Worm (Caenorhabditis elegans) whole organism, L4 larva: ENCODE measurements around the gene F53C11.1.

Experiments
- F26F4.8 ChIP-seq: fragments of 200-800 bp; sonication (Bioruptor generic); conservative IDR thresholded peaks from 2 replicates; pipeline ENCODE4 v1.3.6; 2022; ENCODE audit warnings: missing genetic modification characterization, missing compliant biosample characterization
- F49E8.2 ChIP-seq: sonication (generic microtip); optimal IDR thresholded peaks from 2 replicates; lab custom pipeline; 2016; ENCODE audit warnings: missing compliant biosample characterization, mild to moderate bottlenecking, missing genetic modification characterization, borderline replicate concordance
- R02D3.7 ChIP-seq: fragments of 150-350 bp; sonication (generic microtip); optimal IDR thresholded peaks from 3 replicates; lab custom pipeline; 2014; ENCODE audit warnings: missing biosample characterization, missing genetic modification characterization
- T20F7.1 ChIP-seq: fragments of 200-800 bp; sonication (Bioruptor generic); optimal IDR thresholded peaks from 2 replicates; lab custom pipeline; 2018; ENCODE audit warnings: mild to moderate bottlenecking, missing genetic modification characterization, missing compliant biosample characterization
- Y75B8A.6 ChIP-seq: fragments of 200-800 bp; sonication (Bioruptor generic); IDR thresholded peaks from 2 replicates; pipeline ENCODE4 v1.3.6; 2022; ENCODE audit warnings: missing genetic modification reagents, missing genetic modification characterization, missing compliant biosample characterization
- ZK546.5 ChIP-seq, 2 experiments: sonication (generic microtip); optimal IDR thresholded peaks; 2 replicates each; lab custom pipeline; 2017; ENCODE audit warnings: missing biosample characterization in 2 of 2, missing genetic modification characterization in 2 of 2
- aly-2 ChIP-seq: sonication (generic microtip); optimal IDR thresholded peaks from 2 replicates; lab custom pipeline; 2018; ENCODE audit warnings: missing biosample characterization, missing genetic modification characterization
- ama-1 ChIP-seq: fragments of 150-350 bp; optimal IDR thresholded peaks from 2 replicates; lab custom pipeline; 2014; ENCODE audit warnings: inconsistent platforms, mixed read lengths
- arid-1 ChIP-seq: fragments of 200-800 bp; sonication (Bioruptor generic); conservative IDR thresholded peaks from 2 replicates; pipeline ENCODE4 v1.3.6; 2022; ENCODE audit warnings: missing genetic modification reagents, missing genetic modification characterization, missing compliant biosample characterization
- ceh-32 ChIP-seq: sonication (generic microtip); optimal IDR thresholded peaks from 2 replicates; lab custom pipeline; 2016; ENCODE audit warnings: mild to moderate bottlenecking, missing genetic modification characterization, missing compliant biosample characterization; ENCODE audit not compliant: poor library complexity
- daf-16 ChIP-seq, 3 experiments: sonication (generic microtip); optimal IDR thresholded peaks; 2 replicates each; lab custom pipeline; 2016 to 2017; ENCODE audit warnings: missing genetic modification characterization in 3 of 3, missing genetic modification reagents in 3 of 3, mild to moderate bottlenecking in 2 of 3, missing compliant biosample characterization in 2 of 3, missing biosample characterization in 1 of 3, moderate library complexity in 1 of 3
- dmd-6 ChIP-seq: fragments of 200-800 bp; sonication (Bioruptor generic); IDR thresholded peaks from 2 replicates; pipeline ENCODE4 v1.3.6; 2022; ENCODE audit warnings: missing genetic modification reagents, missing genetic modification characterization, missing compliant biosample characterization
- lim-7 ChIP-seq: fragments of 200-800 bp; sonication (Bioruptor generic); IDR thresholded peaks from 2 replicates; pipeline ENCODE4 v1.3.6; 2022; ENCODE audit warnings: missing genetic modification characterization, missing compliant biosample characterization
- lin-1 ChIP-seq: fragments of 200-800 bp; sonication (Bioruptor generic); IDR thresholded peaks from 2 replicates; pipeline ENCODE4 v1.3.6; 2022; ENCODE audit warnings: missing genetic modification reagents, missing genetic modification characterization, missing compliant biosample characterization
- lin-13 ChIP-seq: fragments of 150-350 bp; optimal IDR thresholded peaks from 2 replicates; lab custom pipeline; 2014; ENCODE audit warnings: missing biosample characterization, missing genetic modification reagents, missing genetic modification characterization
- lsy-2 ChIP-seq, 2 experiments: fragments of 150-350 bp in 1 of 2; sonication (generic microtip) in 1 of 2; optimal IDR thresholded peaks; 2 replicates each; lab custom pipeline; 2014 to 2017; ENCODE audit warnings: missing biosample characterization in 2 of 2, missing genetic modification characterization in 2 of 2
- madf-5 ChIP-seq, 2 experiments: fragments of 200-800 bp; sonication (Bioruptor generic); IDR thresholded peaks; 2 replicates each; pipeline ENCODE4 v1.3.6; 2022; ENCODE audit warnings: missing compliant biosample characterization in 2 of 2, missing genetic modification characterization in 2 of 2
- mxl-2 ChIP-seq: fragments of 200-800 bp; sonication (Bioruptor generic); conservative IDR thresholded peaks from 2 replicates; pipeline ENCODE4 v1.3.6; 2022; ENCODE audit warnings: missing genetic modification reagents, missing genetic modification characterization, missing compliant biosample characterization
- nhr-10 ChIP-seq: fragments of 150-350 bp; optimal IDR thresholded peaks from 2 replicates; lab custom pipeline; 2014; ENCODE audit warnings: missing biosample characterization, missing genetic modification characterization
- nhr-11 ChIP-seq: fragments of 150-350 bp; optimal IDR thresholded peaks from 2 replicates; lab custom pipeline; 2014; ENCODE audit warnings: missing biosample characterization, missing genetic modification characterization
- nhr-28 ChIP-seq: fragments of 150-350 bp; optimal IDR thresholded peaks from 2 replicates; lab custom pipeline; 2014; ENCODE audit warnings: missing biosample characterization, missing genetic modification characterization
- pha-4 ChIP-seq, 2 experiments: fragments of 150-350 bp in 1 of 2; fragments of 200-800 bp in 1 of 2; sonication (Bioruptor generic) in 1 of 2; IDR thresholded peaks in 1 of 2; optimal IDR thresholded peaks in 1 of 2; 2 replicates each; pipeline versions ENCODE4 v1.3.6 to Lab custom; 2014 to 2022; ENCODE audit warnings: missing genetic modification characterization in 2 of 2, missing genetic modification reagents in 2 of 2, missing biosample characterization in 1 of 2, missing compliant biosample characterization in 1 of 2
- pqm-1 ChIP-seq: sonication (generic microtip); optimal IDR thresholded peaks from 2 replicates; lab custom pipeline; 2017; ENCODE audit warnings: missing biosample characterization, missing genetic modification characterization
- sdz-12 ChIP-seq: fragments of 200-800 bp; sonication (Bioruptor generic); optimal IDR thresholded peaks from 2 replicates; lab custom pipeline; 2018; ENCODE audit warnings: mild to moderate bottlenecking, missing genetic modification characterization, missing compliant biosample characterization
- set-16 ChIP-seq: fragments of 200-800 bp; sonication (Bioruptor generic); IDR thresholded peaks from 2 replicates; pipeline ENCODE4 v1.3.6; 2022; ENCODE audit warnings: missing genetic modification reagents, missing genetic modification characterization, missing compliant biosample characterization
- tra-1 ChIP-seq: fragments of 200-800 bp; sonication (Bioruptor generic); IDR thresholded peaks from 2 replicates; pipeline ENCODE4 v1.3.6; 2022; ENCODE audit warnings: missing genetic modification reagents, missing genetic modification characterization, missing compliant biosample characterization
- unc-130 ChIP-seq: sonication (generic microtip); optimal IDR thresholded peaks from 2 replicates; lab custom pipeline; 2016; ENCODE audit warnings: missing genetic modification reagents, missing genetic modification characterization, missing compliant biosample characterization
- unc-62 ChIP-seq, 3 experiments: fragments of 150-350 bp in 1 of 3; sonication (generic microtip); optimal IDR thresholded peaks in 2 of 3; peaks in 1 of 3; 1 replicate in 1 of 3; 2 replicates in 2 of 3; lab custom pipeline; 2014 to 2017; ENCODE audit warnings: missing biosample characterization in 3 of 3, missing genetic modification characterization in 3 of 3, missing genetic modification reagents in 3 of 3, missing genotype in 1 of 3
- zfp-3 ChIP-seq: fragments of 200-800 bp; sonication (Bioruptor generic); conservative IDR thresholded peaks from 2 replicates; pipeline ENCODE4 v1.3.6; 2022; ENCODE audit warnings: missing genetic modification reagents, missing genetic modification characterization, missing compliant biosample characterization
- zip-2 ChIP-seq: fragments of 150-350 bp; optimal IDR thresholded peaks from 2 replicates; lab custom pipeline; 2014; ENCODE audit warnings: missing biosample characterization, missing genetic modification characterization

Gene F53C11.1

DNA sequence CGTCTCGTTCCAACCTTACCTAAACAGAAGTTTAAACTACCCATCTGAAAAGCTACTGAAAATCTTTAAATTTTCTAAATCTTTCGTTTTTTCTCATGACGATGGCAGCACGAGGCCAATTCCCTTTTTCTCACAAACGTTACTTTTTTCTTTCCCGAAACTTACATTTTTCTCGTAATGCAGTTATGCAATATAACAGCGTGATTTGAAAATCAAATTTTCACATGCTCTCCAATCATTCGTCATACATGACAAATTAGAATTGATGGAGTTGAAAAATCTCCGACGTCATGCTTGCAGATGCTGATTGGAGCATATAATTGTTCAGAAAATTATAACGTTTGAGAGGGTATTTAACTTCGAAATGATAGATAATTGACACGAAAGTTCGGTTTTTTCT is 11.9 kb upstream of the F53C11.1 start:
- TF ChIP-seq nhr-11 (tag; lab: Kevin White, UChicago) (peak; percentile 56), lin-13 (no peak)

DNA sequence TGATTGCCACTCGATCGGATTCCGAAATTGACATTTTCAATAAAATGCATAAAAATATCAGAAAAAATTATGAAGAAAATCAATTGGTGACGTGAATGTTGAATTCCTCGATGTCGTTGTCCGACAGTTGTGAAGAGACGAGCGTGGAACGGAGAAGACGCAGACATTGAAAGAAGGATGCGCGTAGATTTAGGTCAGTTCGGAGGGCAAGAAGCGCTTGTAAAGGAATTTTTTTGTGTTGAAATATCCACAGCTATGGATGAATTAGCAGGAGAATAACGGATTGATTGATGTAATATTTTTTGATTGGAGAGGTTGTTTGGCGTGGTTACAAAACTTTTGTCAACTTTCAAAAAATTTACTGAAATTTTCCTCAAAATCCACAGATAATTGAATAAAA is 7.2 kb upstream of the F53C11.1 start, which contains the start of gene F20G2.3:
Gene F20G2.3, minus strand, starts transcription at position 101 of the 400 bp plus-strand sequence.
- TF ChIP-seq lin-1 (GFP tag; lab: Robert Waterston, UW), result no peak
- no peak for TF ChIP-seq F49E8.2 (tag; lab: Kevin White, UChicago)
- no peak for TF ChIP-seq zip-2 (tag; lab: Kevin White, UChicago)
- no peak for TF ChIP-seq madf-5 (GFP tag; IDR thresholded peaks at IDR 0.05; lab: Robert Waterston, UW)
- TF ChIP-seq R02D3.7 (tag; lab: Kevin White, UChicago), result no peak
- no peak for TF ChIP-seq zfp-3 (GFP tag; lab: Robert Waterston, UW)
- TF ChIP-seq unc-130 (GFP tag; lab: Kevin White, UChicago), result no peak
- TF ChIP-seq tra-1 (GFP tag; lab: Robert Waterston, UW), result no peak
- TF ChIP-seq lsy-2 (tag; optimal IDR thresholded peaks at IDR 0.05; lab: Kevin White, UChicago), result no peak
- TF ChIP-seq mxl-2 (GFP tag; lab: Robert Waterston, UW), result no peak
- no peak for TF ChIP-seq nhr-10 (tag; lab: Kevin White, UChicago)
- TF ChIP-seq arid-1 (GFP tag; lab: Robert Waterston, UW), result no peak
- TF ChIP-seq pha-4 (GFP tag; IDR thresholded peaks at IDR 0.05; lab: Robert Waterston, UW), result no peak
- no peak for TF ChIP-seq pha-4 (tag; optimal IDR thresholded peaks at IDR 0.05; lab: Kevin White, UChicago)
- no peak for TF ChIP-seq T20F7.1 (GFP tag; lab: Kevin White, UChicago)
- no peak for TF ChIP-seq aly-2
- TF ChIP-seq Y75B8A.6, result no peak
- TF ChIP-seq ceh-32 (tag; lab: Kevin White, UChicago), result no peak
- no peak for TF ChIP-seq dmd-6

DNA sequence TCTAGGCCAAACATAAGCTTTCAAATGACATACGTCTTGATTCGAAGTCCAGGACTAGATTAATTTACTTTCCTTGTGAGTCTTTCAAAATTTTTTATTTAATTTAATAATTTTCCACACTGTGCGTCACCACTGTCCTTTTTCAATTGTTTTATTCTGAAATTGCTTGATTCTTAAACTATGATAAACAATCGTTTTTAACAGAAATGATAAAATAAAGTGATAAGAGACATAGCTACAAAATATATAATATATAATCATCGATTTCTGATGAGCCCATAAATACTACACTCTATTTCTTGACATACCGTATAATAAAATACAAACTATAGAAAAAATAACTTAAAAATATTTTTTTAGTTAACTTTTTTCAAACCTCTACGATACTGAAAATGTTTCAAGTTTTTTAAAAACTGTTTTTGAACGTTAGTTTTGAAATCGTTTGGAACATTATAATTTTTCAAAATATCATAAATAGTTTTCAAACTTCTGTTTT is 6.6 kb upstream of the F53C11.1 start, which contains the start of gene nas-24:
Gene nas-24, plus strand, starts transcription at position 446 of the 496 bp plus-strand sequence.
- no peak for TF ChIP-seq ama-1
- no peak for TF ChIP-seq ZK546.5 (tag; optimal IDR thresholded peaks at IDR 0.05; lab: Kevin White, UChicago)
- TF ChIP-seq nhr-28, result peak; percentile 83
- TF ChIP-seq lim-7 (GFP tag; lab: Robert Waterston, UW), result no peak
- peak in 1 of 2 experiments; percentile 20 for TF ChIP-seq unc-62 (GFP tag; optimal IDR thresholded peaks at IDR 0.05 in 1 of 2; lab: Kevin White, UChicago)
- no peak for TF ChIP-seq unc-62 (tag; optimal IDR thresholded peaks at IDR 0.05; lab: Kevin White, UChicago)
- TF ChIP-seq pqm-1, result peak; percentile 21
- TF ChIP-seq, all 104 proteins: peak for 3

DNA sequence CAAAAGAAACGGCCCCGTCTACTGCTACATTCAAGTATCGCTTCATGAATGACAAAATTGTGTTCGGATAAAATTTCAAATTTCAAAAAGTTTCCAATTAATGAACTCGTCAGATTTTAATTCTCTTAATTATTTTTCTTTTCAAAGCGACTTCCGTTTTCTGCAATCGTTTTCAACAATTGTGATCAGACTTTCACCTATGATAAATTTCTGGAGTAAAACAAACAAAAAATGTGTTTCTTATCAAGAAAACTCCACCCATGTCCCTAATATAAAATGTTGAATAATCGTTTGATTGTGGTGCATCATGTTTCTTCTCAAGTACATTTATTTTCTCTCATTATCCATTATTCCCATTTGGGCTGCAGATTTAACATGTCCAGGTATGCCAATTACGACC is 4.4 kb upstream of the F53C11.1 start, which contains the start of gene F20G2.5:
Gene F20G2.5, plus strand, starts transcription at position 301 of the 400 bp plus-strand sequence.
- TF ChIP-seq sdz-12 (GFP tag; lab: Kevin White, UChicago) (no peak), nhr-28 (peak; percentile 49), set-16 (GFP tag; lab: Robert Waterston, UW) (no peak), unc-62 (GFP tag; optimal IDR thresholded peaks at IDR 0.05 in 1 of 2; lab: Kevin White, UChicago) (no peak), unc-62 (tag; optimal IDR thresholded peaks at IDR 0.05; lab: Kevin White, UChicago) (no peak)
- TF ChIP-seq, all 104 proteins: peak for 1

DNA sequence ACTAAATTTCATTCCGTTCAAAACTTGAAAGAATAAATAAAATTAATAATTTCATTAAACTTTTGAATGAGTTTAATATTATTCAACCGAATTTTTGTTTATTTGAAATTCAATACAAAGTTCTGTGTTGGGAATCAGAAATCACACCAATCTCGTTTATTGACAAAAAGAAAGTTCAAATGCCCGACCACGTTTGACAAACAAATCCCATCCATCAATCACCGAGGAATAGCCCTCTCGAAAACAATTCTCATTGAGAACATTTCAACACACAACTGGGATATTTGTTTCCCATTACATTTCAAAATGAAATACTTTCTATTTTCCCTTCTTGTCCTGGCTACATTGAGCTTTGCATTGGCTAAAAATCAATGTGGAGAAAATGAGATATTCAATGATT is 2.3 kb downstream of the F53C11.1 start, which contains the start of gene F53C11.9:
Gene F53C11.9, plus strand, starts transcription at position 159 of the 400 bp plus-strand sequence.
- TF ChIP-seq daf-16 (GFP tag; optimal IDR thresholded peaks at IDR 0.05; lab: Kevin White, UChicago) (peak in 1 of 2 experiments; percentile 70), daf-16 (tag; optimal IDR thresholded peaks at IDR 0.05; lab: Kevin White, UChicago) (no peak), unc-62 (GFP tag; optimal IDR thresholded peaks at IDR 0.05 in 1 of 2; lab: Kevin White, UChicago) (peak in 1 of 2 experiments; percentile 85), unc-62 (tag; optimal IDR thresholded peaks at IDR 0.05; lab: Kevin White, UChicago) (no peak), F26F4.8 (no peak)
